Worm (Caenorhabditis elegans) whole organism, mixed stage, embryonic: ENCODE results near the gene srab-3.

ENCODE experiments used
- M03D4.4 ChIP-seq: sonication (generic microtip); optimal IDR thresholded peaks from 2 replicates; lab custom pipeline; 2017; ENCODE audit warnings: mild to moderate bottlenecking, missing genetic modification characterization, missing compliant biosample characterization
- bed-3 ChIP-seq: fragments of 200-800 bp; sonication (Bioruptor generic); optimal IDR thresholded peaks from 3 replicates; lab custom pipeline; 2018; ENCODE audit warnings: mild to moderate bottlenecking, missing genetic modification characterization, moderate library complexity, missing compliant biosample characterization
- blmp-1 ChIP-seq: fragments of 150-350 bp; optimal IDR thresholded peaks from 2 replicates; lab custom pipeline; 2014; ENCODE audit warnings: missing biosample characterization, missing genetic modification characterization
- ceh-39 ChIP-seq: fragments of 150-350 bp; optimal IDR thresholded peaks from 2 replicates; lab custom pipeline; 2014; ENCODE audit warnings: missing biosample characterization, missing genetic modification characterization
- ceh-43 ChIP-seq: fragments of 200-800 bp; sonication (Bioruptor generic); optimal IDR thresholded peaks from 2 replicates; lab custom pipeline; 2018; ENCODE audit warnings: mild to moderate bottlenecking, missing genetic modification characterization, moderate library complexity, missing compliant biosample characterization
- ceh-83 ChIP-seq: fragments of 200-800 bp; sonication (Bioruptor generic); optimal IDR thresholded peaks from 2 replicates; lab custom pipeline; 2018; ENCODE audit warnings: mild to moderate bottlenecking, missing genetic modification characterization, missing compliant biosample characterization
- cnd-1 ChIP-seq: fragments of 200-800 bp; sonication (Bioruptor generic); optimal IDR thresholded peaks from 2 replicates; lab custom pipeline; 2018; ENCODE audit warnings: mild to moderate bottlenecking, missing genetic modification characterization, missing compliant biosample characterization
- drap-1 ChIP-seq: fragments of 200-800 bp; sonication (Bioruptor generic); optimal IDR thresholded peaks from 3 replicates; lab custom pipeline; 2018; ENCODE audit warnings: mild to moderate bottlenecking, missing genetic modification characterization, missing compliant biosample characterization
- elt-1 ChIP-seq: sonication (generic microtip); optimal IDR thresholded peaks from 2 replicates; lab custom pipeline; 2017; ENCODE audit warnings: missing genetic modification characterization, mild to moderate bottlenecking, missing compliant biosample characterization, antibody characterized with exemption, moderate library complexity, borderline replicate concordance; ENCODE audit not compliant: insufficient read depth
- elt-3 ChIP-seq: fragments of 150-350 bp; optimal IDR thresholded peaks from 2 replicates; lab custom pipeline; 2014; ENCODE audit warnings: missing biosample characterization, missing genetic modification characterization
- flh-1 ChIP-seq: fragments of 200-800 bp; sonication (Bioruptor generic); optimal IDR thresholded peaks from 2 replicates; lab custom pipeline; 2018; ENCODE audit warnings: mild to moderate bottlenecking, missing genetic modification characterization, moderate library complexity, missing compliant biosample characterization
- ham-2 ChIP-seq: fragments of 200-800 bp; sonication (Bioruptor generic); optimal IDR thresholded peaks from 2 replicates; lab custom pipeline; 2018; ENCODE audit warnings: mild to moderate bottlenecking, missing genetic modification characterization, missing compliant biosample characterization
- hlh-1 ChIP-seq: fragments of 150-350 bp; optimal IDR thresholded peaks from 2 replicates; lab custom pipeline; 2014; ENCODE audit warnings: missing biosample characterization, missing genetic modification reagents, missing genetic modification characterization
- lin-13 ChIP-seq: fragments of 150-350 bp; optimal IDR thresholded peaks from 2 replicates; lab custom pipeline; 2014; ENCODE audit warnings: missing biosample characterization, missing genetic modification characterization
- lin-32 ChIP-seq: fragments of 200-800 bp; sonication (Bioruptor generic); optimal IDR thresholded peaks from 2 replicates; lab custom pipeline; 2018; ENCODE audit warnings: mild to moderate bottlenecking, missing genetic modification characterization, missing compliant biosample characterization
- lsy-2 ChIP-seq: fragments of 150-350 bp; optimal IDR thresholded peaks from 2 replicates; lab custom pipeline; 2014; ENCODE audit warnings: missing biosample characterization, missing genetic modification characterization
- mab-5 ChIP-seq: fragments of 150-350 bp; optimal IDR thresholded peaks from 2 replicates; lab custom pipeline; 2014; ENCODE audit warnings: missing biosample characterization, missing genetic modification characterization
- mep-1 ChIP-seq: fragments of 150-350 bp; optimal IDR thresholded peaks from 2 replicates; lab custom pipeline; 2017; ENCODE audit warnings: missing biosample characterization, missing genetic modification reagents, missing genetic modification characterization, inconsistent platforms
- mls-2 ChIP-seq: sonication (generic microtip); optimal IDR thresholded peaks from 2 replicates; lab custom pipeline; 2016; ENCODE audit warnings: mild to moderate bottlenecking, missing genetic modification characterization, moderate library complexity, missing compliant biosample characterization
- nhr-2 ChIP-seq: fragments of 150-350 bp; optimal IDR thresholded peaks from 2 replicates; lab custom pipeline; 2014; ENCODE audit warnings: missing biosample characterization, missing genetic modification characterization
- nhr-237 ChIP-seq: fragments of 150-350 bp; optimal IDR thresholded peaks from 2 replicates; lab custom pipeline; 2014; ENCODE audit warnings: missing biosample characterization, missing genetic modification characterization
- nhr-28 ChIP-seq: fragments of 150-350 bp; optimal IDR thresholded peaks from 2 replicates; lab custom pipeline; 2014; ENCODE audit warnings: missing biosample characterization, missing genetic modification characterization
- pha-4 ChIP-seq: fragments of 150-350 bp; optimal IDR thresholded peaks from 2 replicates; lab custom pipeline; 2018; ENCODE audit warnings: missing biosample characterization, missing genetic modification reagents, missing genetic modification characterization
- sem-2 ChIP-seq: fragments of 200-800 bp; sonication (Bioruptor generic); optimal IDR thresholded peaks from 2 replicates; lab custom pipeline; 2018; ENCODE audit warnings: mild to moderate bottlenecking, missing genetic modification characterization, missing compliant biosample characterization
- snpc-4 ChIP-seq: fragments of 150-350 bp; optimal IDR thresholded peaks from 2 replicates; lab custom pipeline; 2014; ENCODE audit warnings: missing biosample characterization, missing genetic modification characterization
- sptf-1 ChIP-seq: sonication (generic microtip); optimal IDR thresholded peaks from 2 replicates; lab custom pipeline; 2017; ENCODE audit warnings: mild to moderate bottlenecking, missing genetic modification characterization, moderate library complexity, missing compliant biosample characterization
- tbx-8 ChIP-seq: fragments of 200-800 bp; sonication (Bioruptor generic); optimal IDR thresholded peaks from 2 replicates; lab custom pipeline; 2018; ENCODE audit warnings: mild to moderate bottlenecking, missing genetic modification characterization, moderate library complexity, missing compliant biosample characterization
- unc-120 ChIP-seq: sonication (generic microtip); optimal IDR thresholded peaks from 2 replicates; lab custom pipeline; 2017; ENCODE audit warnings: missing genetic modification characterization, missing compliant biosample characterization; ENCODE audit not compliant: poor library complexity, severe bottlenecking
- unc-39 ChIP-seq: fragments of 150-350 bp; optimal IDR thresholded peaks from 2 replicates; lab custom pipeline; 2014; ENCODE audit warnings: missing biosample characterization, missing genetic modification characterization
- unc-62 ChIP-seq: fragments of 150-350 bp; optimal IDR thresholded peaks from 2 replicates; lab custom pipeline; 2014; ENCODE audit warnings: missing biosample characterization, missing genetic modification reagents, missing genetic modification characterization
- zip-8 ChIP-seq: fragments of 150-350 bp; optimal IDR thresholded peaks from 2 replicates; lab custom pipeline; 2014; ENCODE audit warnings: missing biosample characterization, missing genetic modification characterization
- ztf-11 ChIP-seq: fragments of 150-350 bp; optimal IDR thresholded peaks from 2 replicates; lab custom pipeline; 2014; ENCODE audit warnings: missing biosample characterization, missing genetic modification characterization

Gene srab-3

DNA sequence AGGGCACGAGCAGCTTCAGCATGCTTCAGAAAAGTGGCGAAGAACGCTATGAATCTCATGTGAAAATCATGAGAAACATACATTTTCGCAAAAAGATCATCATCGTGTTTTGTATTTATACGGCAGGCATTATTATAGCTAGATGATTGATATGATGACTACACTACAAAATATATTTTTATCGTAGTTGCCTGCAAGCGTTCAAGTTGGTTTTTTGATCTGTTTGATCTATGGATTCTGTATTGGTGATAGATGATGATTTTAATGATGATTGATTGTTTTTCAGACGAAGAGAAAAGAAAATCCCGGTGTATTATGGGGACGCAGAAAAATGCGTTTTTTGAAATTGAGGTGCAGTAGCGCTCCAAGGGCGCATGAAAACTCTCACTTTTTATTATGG, 3.0 kb upstream of the srab-3 start, which contains the start of gene ugt-63:
Gene ugt-63 (minus strand): TSS at position 89 of the 400 bp plus-strand sequence.
- TF ChIP-seq M03D4.4 (tag; lab: Kevin White, UChicago): no peak
- no peak for TF ChIP-seq mls-2 (tag; lab: Kevin White, UChicago)
- no peak for TF ChIP-seq sem-2 (GFP tag; lab: Kevin White, UChicago)
- TF ChIP-seq ceh-83 (GFP tag; lab: Kevin White, UChicago): no peak
- TF ChIP-seq nhr-237 (tag; lab: Kevin White, UChicago): no peak
- no peak for TF ChIP-seq ceh-43 (GFP tag; lab: Kevin White, UChicago)
- TF ChIP-seq drap-1: no peak
- TF ChIP-seq flh-1: no peak
- no peak for TF ChIP-seq mab-5 (tag; lab: Kevin White, UChicago)
- no peak for TF ChIP-seq sptf-1 (tag; lab: Kevin White, UChicago)
- TF ChIP-seq hlh-1 (tag; lab: Kevin White, UChicago): no peak
- TF ChIP-seq ceh-39 (tag; lab: Kevin White, UChicago): no peak
- TF ChIP-seq blmp-1 (tag; lab: Kevin White, UChicago): no peak
- no peak for TF ChIP-seq nhr-2 (tag; lab: Kevin White, UChicago)
- TF ChIP-seq snpc-4 (tag; lab: Kevin White, UChicago): no peak
- TF ChIP-seq, all 35 proteins: peak for 0

DNA sequence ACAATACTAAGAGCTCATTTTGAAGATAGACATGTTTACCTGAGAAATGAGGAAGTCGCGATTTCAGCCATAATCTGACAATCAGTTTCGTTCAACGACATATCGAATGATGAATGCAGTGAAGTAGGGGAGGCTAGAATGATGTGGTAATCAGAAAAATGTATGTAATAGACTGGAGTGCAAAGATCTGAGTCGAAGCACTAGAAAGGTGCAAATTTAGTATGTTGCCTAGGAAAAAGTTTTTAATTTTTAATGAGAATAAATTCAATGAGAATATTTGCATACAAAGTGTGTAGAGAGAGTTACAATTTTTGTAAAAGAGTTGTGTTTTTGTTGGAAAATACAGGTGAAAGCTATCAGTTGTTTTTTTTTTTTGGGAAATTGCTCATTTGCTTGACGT, 2.8 kb downstream of the srab-3 start, which contains the start of gene srab-2:
Gene srab-2 (minus strand): TSS at position 101 of the 400 bp plus-strand sequence.
- TF ChIP-seq flh-1: no peak
- no peak for TF ChIP-seq unc-62 (GFP tag; lab: Kevin White, UChicago)
- TF ChIP-seq ham-2: no peak
- no peak for TF ChIP-seq hlh-1 (tag; lab: Kevin White, UChicago)
- TF ChIP-seq bed-3 (GFP tag; lab: Kevin White, UChicago): no peak
- no peak for TF ChIP-seq mep-1 (tag; lab: Kevin White, UChicago)
- TF ChIP-seq ztf-11: no peak
- TF ChIP-seq elt-3 (tag; lab: Kevin White, UChicago): no peak

DNA sequence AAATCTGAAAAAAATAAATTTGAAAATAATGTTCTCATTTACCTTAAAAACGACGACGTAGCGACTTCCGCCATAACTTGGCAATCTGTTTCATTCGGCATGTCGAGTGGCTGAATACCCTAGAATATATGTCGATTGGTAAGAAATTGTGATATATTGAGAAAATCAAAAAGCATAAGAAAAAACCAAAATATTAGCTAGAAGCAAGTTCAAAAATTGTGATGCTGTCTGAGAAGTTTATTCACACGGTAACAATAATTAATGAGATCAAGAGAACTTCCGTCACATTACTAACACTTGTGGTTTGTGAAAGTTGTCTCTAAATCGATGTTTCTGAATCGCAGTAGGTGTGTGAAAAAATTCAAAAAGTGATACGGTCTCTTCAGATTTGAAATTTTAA, 5.7 kb downstream of the srab-3 start, which contains the start of gene srab-1:
Gene srab-1 (minus strand): TSS at position 101 of the 400 bp plus-strand sequence.
- TF ChIP-seq lin-32 (GFP tag; lab: Kevin White, UChicago): no peak
- no peak for TF ChIP-seq lin-13 (tag; lab: Kevin White, UChicago)
- no peak for TF ChIP-seq elt-1 (tag; lab: Kevin White, UChicago)
- TF ChIP-seq tbx-8: no peak
- TF ChIP-seq cnd-1 (tag; lab: Kevin White, UChicago): no peak
- no peak for TF ChIP-seq drap-1
- TF ChIP-seq ceh-39 (tag; lab: Kevin White, UChicago): no peak
- TF ChIP-seq nhr-2 (tag; lab: Kevin White, UChicago): no peak
- no peak for TF ChIP-seq unc-39 (tag; lab: Kevin White, UChicago)
- TF ChIP-seq flh-1: no peak
- TF ChIP-seq, all 35 proteins: peak for 0

DNA sequence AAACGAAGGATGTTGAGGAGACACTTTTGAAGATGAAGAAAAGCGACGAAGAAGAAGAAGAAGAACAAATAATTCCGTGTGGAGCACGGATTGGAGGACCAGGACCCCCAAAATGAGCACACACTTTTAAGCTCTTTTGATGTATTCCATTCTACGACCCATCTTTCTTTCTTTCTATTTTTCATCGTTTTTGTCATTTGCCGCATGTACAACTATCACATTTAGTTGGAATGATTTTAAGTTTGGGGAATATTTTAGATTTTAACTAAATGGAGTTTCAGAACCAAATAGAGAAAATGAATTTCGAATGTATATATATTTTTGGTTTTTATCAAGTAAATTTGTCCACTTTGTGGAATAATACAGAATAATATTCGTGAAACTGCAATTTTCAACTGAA, 8.8 kb downstream of the srab-3 start, which contains the start of gene unc-46:
Gene unc-46 (minus strand): TSS at position 101 of the 400 bp plus-strand sequence.
- no peak for TF ChIP-seq zip-8

DNA sequence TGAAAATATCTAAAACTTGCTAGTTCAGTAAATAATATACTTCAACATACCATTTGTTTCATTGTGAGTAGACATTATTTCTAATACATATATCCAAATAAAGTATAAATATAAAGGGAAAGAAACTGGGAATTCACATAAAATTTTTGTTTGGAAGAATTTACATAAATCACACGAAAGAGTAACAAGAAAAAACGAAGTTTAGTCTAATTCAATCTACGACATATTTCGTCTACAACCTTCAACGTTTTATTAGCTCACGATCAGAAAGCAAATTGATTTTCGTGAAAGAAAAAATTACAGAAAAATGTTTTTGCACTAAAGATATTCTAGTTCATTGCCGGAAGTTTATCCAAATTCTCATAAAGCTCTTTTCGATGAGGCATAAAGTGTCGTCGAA, 10.7 kb downstream of the srab-3 start, which contains the start of gene C04F5.2:
Gene C04F5.2 (minus strand): TSS at position 101 of the 400 bp plus-strand sequence.
- TF ChIP-seq ceh-39 (tag; lab: Kevin White, UChicago): no peak
- TF ChIP-seq unc-120: no peak
- no peak for TF ChIP-seq drap-1
- no peak for TF ChIP-seq nhr-2 (tag; lab: Kevin White, UChicago)

DNA sequence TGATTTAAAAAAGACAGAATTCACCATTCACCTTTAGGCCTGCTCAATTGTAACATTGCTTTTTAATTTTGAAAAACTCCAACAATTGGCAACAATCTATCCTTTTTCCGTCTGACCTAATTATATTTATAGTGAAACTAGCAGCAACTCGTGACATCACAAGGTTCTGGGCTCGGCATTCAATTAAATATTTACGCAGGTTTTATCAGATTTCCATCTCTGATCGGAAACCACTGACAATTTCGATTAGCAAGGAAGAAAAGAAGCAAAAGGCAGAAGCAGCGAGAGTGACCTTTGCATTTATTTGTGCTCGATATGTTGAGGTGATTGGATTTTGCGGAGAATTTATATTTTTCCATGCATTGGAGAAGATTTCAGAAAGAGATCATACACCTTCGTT, 17.3 kb downstream of the srab-3 start:
- no peak for TF ChIP-seq lin-32 (GFP tag; lab: Kevin White, UChicago)
- TF ChIP-seq sptf-1 (tag; lab: Kevin White, UChicago): no peak
- no peak for TF ChIP-seq sem-2 (GFP tag; lab: Kevin White, UChicago)
- no peak for TF ChIP-seq lin-13 (tag; lab: Kevin White, UChicago)
- no peak for TF ChIP-seq bed-3 (GFP tag; lab: Kevin White, UChicago)
- TF ChIP-seq blmp-1 (tag; lab: Kevin White, UChicago): no peak
- TF ChIP-seq hlh-1 (tag; lab: Kevin White, UChicago): no peak
- no peak for TF ChIP-seq nhr-28
- no peak for TF ChIP-seq nhr-2 (tag; lab: Kevin White, UChicago)
- no peak for TF ChIP-seq M03D4.4 (tag; lab: Kevin White, UChicago)
- TF ChIP-seq ham-2: no peak
- TF ChIP-seq tbx-8: no peak
- TF ChIP-seq mab-5 (tag; lab: Kevin White, UChicago): no peak
- TF ChIP-seq pha-4 (tag; lab: Kevin White, UChicago): no peak
- no peak for TF ChIP-seq lsy-2 (tag; lab: Kevin White, UChicago)
